Worm (Caenorhabditis elegans) whole organism, L1 larva: Measurements from ENCODE around the gene Y37E11AL.3.

Experiments used
- C16A3.4 ChIP-seq: fragments of 150-350 bp; optimal IDR thresholded peaks from 2 replicates; lab custom pipeline; 2014; ENCODE audit warnings: missing biosample characterization, missing genetic modification characterization
- F16B12.6 ChIP-seq: fragments of 150-350 bp; optimal IDR thresholded peaks from 2 replicates; lab custom pipeline; 2014; ENCODE audit warnings: missing biosample characterization, missing genetic modification characterization
- ama-1 ChIP-seq: fragments of 150-350 bp; optimal IDR thresholded peaks from 2 replicates; lab custom pipeline; 2014
- blmp-1 ChIP-seq: fragments of 150-350 bp; optimal IDR thresholded peaks from 2 replicates; lab custom pipeline; 2014; ENCODE audit warnings: missing biosample characterization, missing genetic modification characterization
- ceh-90 ChIP-seq: sonication (generic microtip); optimal IDR thresholded peaks from 2 replicates; lab custom pipeline; 2016; ENCODE audit warnings: missing genetic modification characterization, missing compliant biosample characterization
- efl-3 ChIP-seq: fragments of 200-800 bp; sonication (Bioruptor generic); optimal IDR thresholded peaks from 2 replicates; lab custom pipeline; 2018; ENCODE audit warnings: mild to moderate bottlenecking, missing genetic modification characterization, missing compliant biosample characterization
- egl-13 ChIP-seq: sonication (generic microtip); optimal IDR thresholded peaks from 2 replicates; lab custom pipeline; 2016; ENCODE audit warnings: missing genotype, missing genetic modification reagents, missing genetic modification characterization, missing compliant biosample characterization
- fkh-8 ChIP-seq: sonication (generic microtip); optimal IDR thresholded peaks from 2 replicates; lab custom pipeline; 2016; ENCODE audit warnings: mild to moderate bottlenecking, missing genetic modification characterization, missing compliant biosample characterization
- irx-1 ChIP-seq: sonication (generic microtip); optimal IDR thresholded peaks from 2 replicates; lab custom pipeline; 2016; ENCODE audit warnings: missing genetic modification characterization, missing compliant biosample characterization
- lin-13 ChIP-seq: fragments of 150-350 bp; optimal IDR thresholded peaks from 2 replicates; lab custom pipeline; 2014; ENCODE audit warnings: missing biosample characterization, missing genetic modification reagents, missing genetic modification characterization
- lin-14 ChIP-seq: fragments of 200-800 bp; sonication (Bioruptor generic); optimal IDR thresholded peaks from 2 replicates; lab custom pipeline; 2018; ENCODE audit warnings: mild to moderate bottlenecking, missing genetic modification characterization, moderate library complexity, missing compliant biosample characterization
- lin-39 ChIP-seq: fragments of 150-350 bp; optimal IDR thresholded peaks from 2 replicates; lab custom pipeline; 2014; ENCODE audit warnings: missing biosample characterization, missing genetic modification reagents, missing genetic modification characterization
- lir-3 ChIP-seq: sonication (generic microtip); optimal IDR thresholded peaks from 2 replicates; lab custom pipeline; 2016; ENCODE audit warnings: mild to moderate bottlenecking, missing genetic modification characterization, moderate library complexity, missing compliant biosample characterization; ENCODE audit not compliant: poor library complexity
- lsy-2 ChIP-seq, 2 experiments: fragments of 150-350 bp; optimal IDR thresholded peaks; 2 replicates each; lab custom pipeline; 2014; ENCODE audit warnings: missing biosample characterization in 2 of 2, missing genetic modification characterization in 2 of 2
- mab-9 ChIP-seq: fragments of 200-800 bp; sonication (Bioruptor generic); IDR thresholded peaks from 2 replicates; pipeline ENCODE4 v1.3.6; 2022; ENCODE audit warnings: missing genetic modification reagents, missing genetic modification characterization, missing compliant biosample characterization
- mdl-1 ChIP-seq, 2 experiments: fragments of 150-350 bp; optimal IDR thresholded peaks; 2 replicates each; lab custom pipeline; 2014 to 2017; ENCODE audit warnings: missing biosample characterization in 2 of 2, missing genetic modification characterization in 2 of 2, inconsistent platforms in 1 of 2
- mef-2 ChIP-seq: fragments of 150-350 bp; optimal IDR thresholded peaks from 2 replicates; lab custom pipeline; 2014; ENCODE audit warnings: missing biosample characterization, missing genetic modification characterization
- mep-1 ChIP-seq: fragments of 150-350 bp; optimal IDR thresholded peaks from 2 replicates; lab custom pipeline; 2014; ENCODE audit warnings: missing biosample characterization, missing genetic modification characterization
- nhr-19 ChIP-seq: fragments of 200-800 bp; sonication (Bioruptor generic); conservative IDR thresholded peaks from 2 replicates; pipeline ENCODE4 v1.3.6; 2022; ENCODE audit warnings: missing genetic modification characterization, missing compliant biosample characterization
- nhr-20 ChIP-seq: sonication (generic microtip); optimal IDR thresholded peaks from 2 replicates; lab custom pipeline; 2016; ENCODE audit warnings: mild to moderate bottlenecking, missing genetic modification characterization, missing compliant biosample characterization
- nhr-237 ChIP-seq: fragments of 150-350 bp; optimal IDR thresholded peaks from 2 replicates; lab custom pipeline; 2014; ENCODE audit warnings: missing biosample characterization, missing genetic modification characterization
- nhr-47 ChIP-seq: sonication (generic microtip); optimal IDR thresholded peaks from 2 replicates; lab custom pipeline; 2016; ENCODE audit warnings: mild to moderate bottlenecking, missing genetic modification characterization, moderate library complexity, missing compliant biosample characterization
- nhr-71 ChIP-seq: sonication (generic microtip); optimal IDR thresholded peaks from 2 replicates; lab custom pipeline; 2016; ENCODE audit warnings: mild to moderate bottlenecking, missing genetic modification characterization, moderate library complexity, missing compliant biosample characterization
- nhr-84 ChIP-seq: sonication (generic microtip); optimal IDR thresholded peaks from 2 replicates; lab custom pipeline; 2017; ENCODE audit warnings: missing biosample characterization, missing genetic modification characterization
- nhr-85 ChIP-seq: sonication (generic microtip); peaks from one replicate; lab custom pipeline; 2016; ENCODE audit warnings: missing genetic modification characterization, inconsistent platforms, missing compliant biosample characterization
- nhr-90 ChIP-seq: sonication (generic microtip); optimal IDR thresholded peaks from 2 replicates; lab custom pipeline; 2016; ENCODE audit warnings: mild to moderate bottlenecking, missing genetic modification characterization, missing compliant biosample characterization; ENCODE audit not compliant: poor library complexity
- pag-3 ChIP-seq: sonication (generic microtip); optimal IDR thresholded peaks from 2 replicates; lab custom pipeline; 2017; ENCODE audit warnings: missing genetic modification characterization, mild to moderate bottlenecking, missing compliant biosample characterization, antibody characterized with exemption, borderline replicate concordance; ENCODE audit not compliant: insufficient read depth
- pqm-1 ChIP-seq: sonication (generic microtip); optimal IDR thresholded peaks from 3 replicates; lab custom pipeline; 2017; ENCODE audit warnings: missing biosample characterization, missing genetic modification characterization
- rnt-1 ChIP-seq: sonication (generic microtip); optimal IDR thresholded peaks from 2 replicates; lab custom pipeline; 2016; ENCODE audit warnings: mild to moderate bottlenecking, missing genetic modification characterization, moderate library complexity, missing compliant biosample characterization
- snu-23 ChIP-seq: sonication (generic microtip); optimal IDR thresholded peaks from 2 replicates; lab custom pipeline; 2016; ENCODE audit warnings: missing genetic modification characterization, missing compliant biosample characterization
- swsn-7 ChIP-seq: sonication (generic microtip); optimal IDR thresholded peaks from 2 replicates; lab custom pipeline; 2016; ENCODE audit warnings: missing genetic modification characterization, missing compliant biosample characterization
- tbx-2 ChIP-seq: sonication (generic microtip); optimal IDR thresholded peaks from 2 replicates; lab custom pipeline; 2016; ENCODE audit warnings: missing genetic modification characterization, missing compliant biosample characterization
- unc-130 ChIP-seq: fragments of 150-350 bp; optimal IDR thresholded peaks from 2 replicates; lab custom pipeline; 2017; ENCODE audit warnings: missing biosample characterization, missing genetic modification characterization, inconsistent platforms
- unc-30 ChIP-seq: sonication (generic microtip); optimal IDR thresholded peaks from 2 replicates; lab custom pipeline; 2017; ENCODE audit warnings: missing biosample characterization, missing genetic modification characterization
- unc-62 ChIP-seq: fragments of 150-350 bp; optimal IDR thresholded peaks from 2 replicates; lab custom pipeline; 2014; ENCODE audit warnings: missing biosample characterization, missing genetic modification reagents, missing genetic modification characterization
- unc-86 ChIP-seq: sonication (generic microtip); optimal IDR thresholded peaks from 2 replicates; lab custom pipeline; 2016; ENCODE audit warnings: missing genetic modification characterization, missing compliant biosample characterization
- unc-98 ChIP-seq: fragments of 200-800 bp; sonication (Bioruptor generic); IDR thresholded peaks from 2 replicates; pipeline ENCODE4 v1.3.6; 2022; ENCODE audit warnings: missing genetic modification characterization, missing compliant biosample characterization
- xbp-1 ChIP-seq: sonication (generic microtip); optimal IDR thresholded peaks from 2 replicates; lab custom pipeline; 2016; ENCODE audit warnings: missing genetic modification characterization, missing compliant biosample characterization
- zag-1 ChIP-seq: fragments of 150-350 bp; optimal IDR thresholded peaks from 2 replicates; lab custom pipeline; 2014; ENCODE audit warnings: missing biosample characterization, missing genetic modification characterization
- ztf-11 ChIP-seq, 2 experiments: sonication (generic microtip); optimal IDR thresholded peaks; 2 replicates each; lab custom pipeline; 2016 to 2017; ENCODE audit warnings: missing genetic modification characterization in 2 of 2, missing biosample characterization in 1 of 2, missing compliant biosample characterization in 1 of 2
- ztf-4 ChIP-seq: fragments of 150-350 bp; optimal IDR thresholded peaks from 2 replicates; lab custom pipeline; 2014; ENCODE audit warnings: missing biosample characterization, missing genetic modification characterization

Y37E11AL.3 gene

DNA sequence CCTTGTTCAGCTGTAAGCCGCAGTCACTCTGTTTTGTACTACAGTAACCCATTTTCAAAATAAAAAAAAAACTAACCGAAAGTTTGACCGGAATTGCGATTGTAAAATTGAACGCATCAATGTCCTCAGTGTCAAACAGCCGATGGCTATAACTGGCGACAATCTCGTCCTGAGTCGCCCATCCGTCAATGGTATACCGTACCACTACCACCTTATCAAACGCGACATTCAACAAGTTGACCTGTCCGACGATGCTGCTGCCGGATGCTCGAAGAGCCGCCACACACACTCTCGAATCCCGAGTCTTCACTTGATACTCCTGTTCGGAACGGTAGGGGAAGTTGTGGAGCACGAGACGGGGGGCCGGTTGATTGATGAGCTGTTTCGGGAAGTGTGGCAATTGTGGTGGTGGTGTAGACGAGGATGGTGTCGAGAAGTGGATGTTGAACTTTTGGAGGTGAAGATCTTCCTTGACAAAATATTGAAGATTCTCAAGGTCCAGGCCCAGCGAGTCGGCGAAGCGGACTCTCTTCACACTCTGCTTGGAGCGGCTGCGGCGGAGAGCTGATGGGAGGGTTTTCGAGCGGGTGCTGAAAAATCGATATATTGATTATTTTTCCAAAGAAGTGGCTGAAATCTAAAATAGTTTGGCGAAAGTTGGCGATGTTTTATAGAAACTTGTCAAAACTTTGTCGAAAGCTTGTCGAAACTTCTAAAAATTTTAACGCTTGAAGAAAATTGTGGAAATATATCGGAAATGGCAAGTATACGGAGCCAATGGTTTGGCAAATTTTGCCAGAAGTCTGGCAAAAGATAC lies 48.2 kb upstream of the Y37E11AL.3 start:
- TF ChIP-seq mab-9 (GFP tag; lab: Robert Waterston, UW) (peak; percentile 37; the same call in 1 of the 2 replicates), C16A3.4 (tag; lab: Kevin White, UChicago) (no peak), pqm-1 (no peak), lir-3 (tag; lab: Kevin White, UChicago) (no peak), mef-2 (tag; lab: Kevin White, UChicago) (no peak), nhr-85 (peak; percentile 7)
- TF ChIP-seq, all 84 proteins: peak for 2

DNA sequence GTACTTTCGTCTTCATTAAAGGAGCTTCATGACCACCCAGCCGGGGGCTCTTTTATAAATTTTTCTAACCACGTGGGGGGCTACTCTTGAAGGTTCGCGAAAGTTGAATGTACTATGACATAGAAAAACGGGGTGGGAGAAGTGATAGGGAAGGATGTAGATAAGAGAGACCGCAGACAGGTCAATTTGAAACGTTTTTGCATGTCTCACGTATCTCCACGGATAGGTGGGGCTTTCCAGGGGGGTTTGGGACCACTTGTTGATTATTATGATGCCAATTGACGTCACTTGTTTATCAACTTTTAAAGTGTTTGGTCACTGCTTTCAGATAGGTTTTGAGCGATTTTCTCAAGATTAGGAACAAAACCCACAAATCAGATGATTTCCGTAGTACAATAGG lies 47.2 kb upstream of the Y37E11AL.3 start:
- TF ChIP-seq ama-1 (lab: Kevin White, UChicago) (no peak), lin-39 (tag; lab: Kevin White, UChicago) (peak; percentile 31), unc-130 (tag; lab: Kevin White, UChicago) (peak; percentile 77), nhr-237 (tag; lab: Kevin White, UChicago) (no peak), rnt-1 (tag; lab: Kevin White, UChicago) (peak; percentile 26), snu-23 (GFP tag; lab: Kevin White, UChicago) (peak; percentile 61), nhr-47 (peak; percentile 24), F16B12.6 (tag; lab: Kevin White, UChicago) (no peak), mdl-1 (tag; optimal IDR thresholded peaks at IDR 0.05; lab: Kevin White, UChicago) (peak in 1 of 2 experiments; percentile 71), ztf-11 (tag; optimal IDR thresholded peaks at IDR 0.05; lab: Kevin White, UChicago) (no peak), irx-1 (tag; lab: Kevin White, UChicago) (no peak), egl-13 (no peak), lin-14 (GFP tag; lab: Kevin White, UChicago) (peak; percentile 75), fkh-8 (no peak), nhr-71 (tag; lab: Kevin White, UChicago) (peak; percentile 89), blmp-1 (tag; lab: Kevin White, UChicago) (peak; percentile 23), lin-13 (no peak), xbp-1 (tag; lab: Kevin White, UChicago) (no peak), zag-1 (tag; lab: Kevin White, UChicago) (no peak), unc-98 (GFP tag; lab: Robert Waterston, UW) (0 out of 2 replicates have a peak, but pooled peaks have one; percentile 27), nhr-19 (GFP tag; lab: Robert Waterston, UW) (peak; percentile 81), ztf-4 (peak; percentile 61), lsy-2 (tag; optimal IDR thresholded peaks at IDR 0.05; lab: Kevin White, UChicago) (peak; percentile 11 to 32), pag-3 (no peak), unc-62 (GFP tag; lab: Kevin White, UChicago) (no peak), ceh-90 (tag; lab: Kevin White, UChicago) (no peak), nhr-90 (tag; lab: Kevin White, UChicago) (no peak), unc-86 (no peak), tbx-2 (tag; lab: Kevin White, UChicago) (peak; percentile 10), mef-2 (tag; lab: Kevin White, UChicago) (peak; percentile 55), unc-30 (no peak), efl-3 (GFP tag; lab: Kevin White, UChicago) (no peak), nhr-85 (peak; percentile 62), C16A3.4 (tag; lab: Kevin White, UChicago) (peak; percentile 13), nhr-20 (tag; lab: Kevin White, UChicago) (peak; percentile 73), swsn-7 (peak; percentile 22), mab-9 (GFP tag; lab: Robert Waterston, UW) (no peak), mep-1 (tag; lab: Kevin White, UChicago) (peak; percentile 12), nhr-84 (tag; lab: Kevin White, UChicago) (no peak), lir-3 (tag; lab: Kevin White, UChicago) (peak; percentile 30)
